Worm (Caenorhabditis elegans) whole organism, late embryonic: ENCODE measurements around the gene F59G1.4.

Experiments
- C08G9.2 ChIP-seq: sonication (generic microtip); optimal IDR thresholded peaks from 2 replicates; lab custom pipeline; 2016; ENCODE audit warnings: mild to moderate bottlenecking, missing genetic modification characterization, moderate library complexity, missing compliant biosample characterization
- C38D4.7 ChIP-seq: fragments of 200-800 bp; sonication (Bioruptor generic); optimal IDR thresholded peaks from 2 replicates; lab custom pipeline; 2018; ENCODE audit warnings: mild to moderate bottlenecking, missing genetic modification characterization, moderate library complexity, missing compliant biosample characterization
- F13H6.1 ChIP-seq: sonication (generic microtip); optimal IDR thresholded peaks from 2 replicates; lab custom pipeline; 2016; ENCODE audit warnings: missing genetic modification characterization, missing compliant biosample characterization
- K02D7.2 ChIP-seq: sonication (generic microtip); optimal IDR thresholded peaks from 2 replicates; lab custom pipeline; 2017; ENCODE audit warnings: mild to moderate bottlenecking, missing genetic modification characterization, missing compliant biosample characterization
- Y22D7AL.16 ChIP-seq: sonication (generic microtip); optimal IDR thresholded peaks from 2 replicates; lab custom pipeline; 2016; ENCODE audit warnings: missing genetic modification characterization, missing compliant biosample characterization
- ama-1 ChIP-seq: fragments of 150-350 bp; optimal IDR thresholded peaks from 2 replicates; lab custom pipeline; 2014
- ceh-14 ChIP-seq: sonication (generic microtip); optimal IDR thresholded peaks from 2 replicates; lab custom pipeline; 2016; ENCODE audit warnings: missing genotype, missing genetic modification characterization, missing compliant biosample characterization
- ceh-19 ChIP-seq: fragments of 200-800 bp; sonication (Bioruptor generic); optimal IDR thresholded peaks from 2 replicates; lab custom pipeline; 2018; ENCODE audit warnings: mild to moderate bottlenecking, missing genetic modification characterization, missing compliant biosample characterization
- ceh-2 ChIP-seq: sonication (generic microtip); optimal IDR thresholded peaks from 2 replicates; lab custom pipeline; 2016; ENCODE audit warnings: missing genotype, missing genetic modification characterization, missing compliant biosample characterization
- ceh-22 ChIP-seq: sonication (generic microtip); optimal IDR thresholded peaks from 2 replicates; lab custom pipeline; 2017; ENCODE audit warnings: missing biosample characterization, missing genetic modification characterization
- ceh-24 ChIP-seq: sonication (generic microtip); optimal IDR thresholded peaks from 2 replicates; lab custom pipeline; 2016; ENCODE audit warnings: mild to moderate bottlenecking, missing genetic modification characterization, missing compliant biosample characterization
- ceh-31 ChIP-seq: sonication (generic microtip); optimal IDR thresholded peaks from 2 replicates; lab custom pipeline; 2016; ENCODE audit warnings: missing genetic modification characterization, missing compliant biosample characterization
- ceh-34 ChIP-seq: sonication (generic microtip); optimal IDR thresholded peaks from 2 replicates; lab custom pipeline; 2016; ENCODE audit warnings: mild to moderate bottlenecking, missing genetic modification characterization, missing compliant biosample characterization
- ceh-45 ChIP-seq: fragments of 200-800 bp; sonication (Bioruptor generic); IDR thresholded peaks from 2 replicates; pipeline ENCODE4 v1.3.6; 2022; ENCODE audit warnings: missing genetic modification reagents, missing genetic modification characterization, missing compliant biosample characterization
- dmd-4 ChIP-seq: sonication (generic microtip); optimal IDR thresholded peaks from 2 replicates; lab custom pipeline; 2016; ENCODE audit warnings: borderline replicate concordance, missing genetic modification characterization, missing compliant biosample characterization
- dve-1 ChIP-seq: sonication (generic microtip); optimal IDR thresholded peaks from 2 replicates; lab custom pipeline; 2017; ENCODE audit warnings: antibody characterized with exemption, mild to moderate bottlenecking, missing genetic modification characterization, missing compliant biosample characterization
- elt-2 ChIP-seq: sonication (generic microtip); optimal IDR thresholded peaks from 2 replicates; lab custom pipeline; 2016; ENCODE audit warnings: missing genetic modification reagents, missing genetic modification characterization, missing compliant biosample characterization
- fkh-10 ChIP-seq: fragments of 150-350 bp; optimal IDR thresholded peaks from 2 replicates; lab custom pipeline; 2014; ENCODE audit warnings: missing biosample characterization, missing genetic modification reagents, missing genetic modification characterization
- gmeb-2 ChIP-seq: sonication (generic microtip); optimal IDR thresholded peaks from 2 replicates; lab custom pipeline; 2016; ENCODE audit warnings: missing genetic modification characterization, inconsistent platforms, missing compliant biosample characterization
- hlh-15 ChIP-seq: sonication (generic microtip); optimal IDR thresholded peaks from 2 replicates; lab custom pipeline; 2016; ENCODE audit warnings: missing genetic modification characterization, missing compliant biosample characterization
- hlh-30 ChIP-seq: sonication (generic microtip); optimal IDR thresholded peaks from 2 replicates; lab custom pipeline; 2017; ENCODE audit warnings: antibody characterized with exemption, missing genetic modification characterization, missing compliant biosample characterization; ENCODE audit not compliant: insufficient read depth
- hlh-8 ChIP-seq: sonication (generic microtip); optimal IDR thresholded peaks from 2 replicates; lab custom pipeline; 2016; ENCODE audit warnings: missing genotype, missing genetic modification characterization, missing compliant biosample characterization
- lim-6 ChIP-seq: sonication (generic microtip); optimal IDR thresholded peaks from 2 replicates; lab custom pipeline; 2016; ENCODE audit warnings: missing genetic modification characterization, missing compliant biosample characterization
- lin-11 ChIP-seq: fragments of 200-800 bp; sonication (Bioruptor generic); optimal IDR thresholded peaks from 2 replicates; lab custom pipeline; 2018; ENCODE audit warnings: mild to moderate bottlenecking, missing genetic modification characterization, missing compliant biosample characterization
- madf-2 ChIP-seq: sonication (generic microtip); optimal IDR thresholded peaks from 2 replicates; lab custom pipeline; 2017; ENCODE audit warnings: missing genetic modification characterization, missing compliant biosample characterization
- mec-3 ChIP-seq: sonication (generic microtip); optimal IDR thresholded peaks from 2 replicates; lab custom pipeline; 2016; ENCODE audit warnings: borderline replicate concordance, missing genetic modification characterization, missing compliant biosample characterization
- nhr-11 ChIP-seq: fragments of 150-350 bp; optimal IDR thresholded peaks from 2 replicates; lab custom pipeline; 2014; ENCODE audit warnings: missing biosample characterization, missing genetic modification characterization
- nhr-232 ChIP-seq: sonication (generic microtip); optimal IDR thresholded peaks from 2 replicates; lab custom pipeline; 2016; ENCODE audit warnings: missing genetic modification characterization, missing compliant biosample characterization
- npax-4 ChIP-seq: sonication (generic microtip); optimal IDR thresholded peaks from 2 replicates; lab custom pipeline; 2016; ENCODE audit warnings: missing genetic modification characterization, missing compliant biosample characterization
- pag-3 ChIP-seq: sonication (generic microtip); optimal IDR thresholded peaks from 2 replicates; lab custom pipeline; 2016; ENCODE audit warnings: missing compliant biosample characterization, missing genetic modification characterization, borderline replicate concordance
- pat-9 ChIP-seq: fragments of 200-800 bp; sonication (Bioruptor generic); optimal IDR thresholded peaks from 2 replicates; lab custom pipeline; 2018; ENCODE audit warnings: mild to moderate bottlenecking, missing genetic modification characterization, moderate library complexity, missing compliant biosample characterization
- pha-2 ChIP-seq: sonication (generic microtip); optimal IDR thresholded peaks from 2 replicates; lab custom pipeline; 2017; ENCODE audit warnings: mild to moderate bottlenecking, missing genetic modification characterization, missing compliant biosample characterization
- pqm-1 ChIP-seq: sonication (generic microtip); optimal IDR thresholded peaks from 2 replicates; lab custom pipeline; 2016; ENCODE audit warnings: missing genetic modification characterization, missing compliant biosample characterization
- sox-2 ChIP-seq: fragments of 200-800 bp; sonication (Bioruptor generic); IDR thresholded peaks from 2 replicates; pipeline ENCODE4 v1.3.6; 2022; ENCODE audit warnings: missing genetic modification reagents, missing genetic modification characterization, missing compliant biosample characterization
- sox-4 ChIP-seq: sonication (generic microtip); optimal IDR thresholded peaks from 2 replicates; lab custom pipeline; 2017; ENCODE audit warnings: mild to moderate bottlenecking, missing genetic modification characterization, inconsistent platforms, missing compliant biosample characterization
- syd-9 ChIP-seq: sonication (generic microtip); optimal IDR thresholded peaks from 2 replicates; lab custom pipeline; 2016; ENCODE audit warnings: mild to moderate bottlenecking, missing genetic modification characterization, moderate library complexity, missing compliant biosample characterization
- tbx-2 ChIP-seq: sonication (generic microtip); optimal IDR thresholded peaks from 2 replicates; lab custom pipeline; 2016; ENCODE audit warnings: missing genetic modification characterization, missing compliant biosample characterization
- tbx-7 ChIP-seq: sonication (generic microtip); optimal IDR thresholded peaks from 2 replicates; lab custom pipeline; 2016; ENCODE audit warnings: missing genotype, missing genetic modification characterization, missing compliant biosample characterization
- unc-42 ChIP-seq: sonication (generic microtip); optimal IDR thresholded peaks from 2 replicates; lab custom pipeline; 2016; ENCODE audit warnings: missing genotype, missing genetic modification characterization, missing compliant biosample characterization
- unc-55 ChIP-seq: sonication (generic microtip); optimal IDR thresholded peaks from 2 replicates; lab custom pipeline; 2017; ENCODE audit warnings: missing biosample characterization, missing genetic modification reagents, missing genetic modification characterization
- unc-86 ChIP-seq: sonication (generic microtip); optimal IDR thresholded peaks from 2 replicates; lab custom pipeline; 2016; ENCODE audit warnings: missing genetic modification characterization, missing compliant biosample characterization
- zip-5 ChIP-seq: sonication (generic microtip); optimal IDR thresholded peaks from 2 replicates; lab custom pipeline; 2016; ENCODE audit warnings: missing genetic modification characterization, missing compliant biosample characterization
- ztf-16 ChIP-seq: sonication (generic microtip); optimal IDR thresholded peaks from 2 replicates; lab custom pipeline; 2017; ENCODE audit warnings: missing genetic modification characterization, missing compliant biosample characterization

Gene F59G1.4

DNA sequence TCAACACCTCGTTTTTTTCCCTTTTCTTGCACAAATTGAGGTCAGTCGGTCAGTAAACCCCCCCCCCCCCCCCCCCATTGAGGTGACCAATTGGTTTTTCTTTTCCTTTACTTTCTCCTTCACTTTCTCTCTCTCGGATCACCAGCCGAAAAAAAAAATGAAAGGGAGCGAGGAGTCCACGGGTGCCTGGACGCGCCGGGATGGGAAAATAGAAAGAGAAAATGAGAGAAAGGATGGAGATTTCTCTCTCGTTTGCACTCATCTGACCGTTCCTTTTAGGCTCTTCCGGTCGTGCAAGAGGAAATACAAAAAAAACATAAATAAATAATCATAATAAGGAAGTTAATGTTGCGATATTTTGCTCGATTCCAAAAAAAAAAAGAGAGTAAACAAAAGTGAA, 3.1 kb downstream of the F59G1.4 start:
- TF ChIP-seq dve-1 (tag; lab: Kevin White, UChicago) = no peak
- TF ChIP-seq syd-9 (tag; lab: Kevin White, UChicago) = no peak
- no peak for TF ChIP-seq pat-9 (tag; lab: Kevin White, UChicago)
- TF ChIP-seq hlh-8 (tag; lab: Kevin White, UChicago) = no peak
- TF ChIP-seq sox-4 (tag; lab: Kevin White, UChicago) = no peak
- TF ChIP-seq dmd-4 (tag; lab: Kevin White, UChicago) = no peak

DNA sequence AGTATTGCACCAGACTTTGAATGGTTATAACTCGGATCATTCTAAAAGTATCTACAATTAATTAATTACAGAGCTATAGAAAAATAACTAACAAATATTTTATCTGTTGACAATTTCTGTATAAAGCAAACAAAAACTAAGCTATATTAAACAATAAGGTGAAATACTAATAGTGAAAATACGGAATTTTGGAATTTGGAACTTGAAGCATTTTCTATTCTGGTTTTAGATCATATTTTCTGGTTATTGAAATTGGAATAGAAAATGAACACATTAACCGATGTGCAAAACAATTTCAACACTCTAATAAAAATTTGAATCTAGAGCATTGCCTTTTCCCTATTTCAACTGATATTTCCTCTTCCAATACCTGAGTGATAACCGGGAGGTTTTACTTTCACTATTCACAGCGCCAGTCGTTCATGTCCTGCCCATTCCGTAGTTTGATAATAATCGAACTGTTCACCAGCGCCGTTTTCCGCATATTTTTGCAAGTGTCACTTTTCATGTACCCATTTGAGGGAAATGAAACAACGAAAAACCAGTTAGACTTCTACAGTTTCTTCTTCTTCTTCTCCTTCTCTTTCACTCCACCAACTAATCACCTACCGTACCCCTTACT, 4.0 kb downstream of the F59G1.4 start:
- TF ChIP-seq hlh-15 (no peak), gmeb-2 (tag; lab: Kevin White, UChicago) (no peak), madf-2 (tag; lab: Kevin White, UChicago) (no peak), zip-5 (tag; lab: Kevin White, UChicago) (no peak), ama-1 (lab: Kevin White, UChicago) (no peak), unc-86 (no peak), ceh-14 (tag; lab: Kevin White, UChicago) (no peak), nhr-232 (tag; lab: Kevin White, UChicago) (no peak), lim-6 (no peak), unc-42 (no peak), hlh-30 (tag; lab: Kevin White, UChicago) (no peak), pha-2 (no peak), pag-3 (tag; lab: Kevin White, UChicago) (no peak), nhr-11 (tag; lab: Kevin White, UChicago) (no peak), Y22D7AL.16 (no peak), tbx-2 (tag; lab: Kevin White, UChicago) (no peak), ceh-34 (tag; lab: Kevin White, UChicago) (no peak), fkh-10 (GFP tag; lab: Kevin White, UChicago) (no peak), C38D4.7 (GFP tag; lab: Kevin White, UChicago) (no peak)

DNA sequence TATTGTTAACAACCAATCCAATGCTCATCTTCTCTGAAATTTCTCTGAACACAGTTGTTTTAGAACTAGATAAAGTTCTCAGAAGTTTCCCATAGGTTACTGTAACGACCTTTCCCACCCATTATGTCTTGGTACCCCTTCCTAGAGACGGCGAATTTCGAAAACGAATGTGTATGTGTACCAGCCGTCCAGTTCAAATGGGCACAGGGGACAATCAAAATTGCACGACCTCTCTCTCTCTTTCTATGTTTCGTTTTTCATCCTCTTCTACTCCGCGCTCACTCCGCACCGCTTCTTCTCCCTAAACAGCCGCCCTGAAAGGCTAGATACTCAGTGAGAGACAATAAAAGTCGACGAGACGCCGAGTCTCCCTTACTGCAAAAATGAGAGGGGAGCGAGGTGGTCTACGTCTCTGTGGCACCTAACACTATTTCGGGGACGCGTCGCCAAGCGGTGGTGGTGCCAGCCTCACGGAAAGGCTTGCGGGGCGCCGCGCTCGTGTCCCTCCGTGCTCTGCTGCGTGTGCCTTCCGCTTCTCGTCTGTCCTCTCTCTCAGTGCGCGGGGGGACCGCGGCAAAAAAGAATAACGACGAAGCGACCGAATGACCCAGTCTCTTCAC, 5.5 kb downstream of the F59G1.4 start:
- TF ChIP-seq F13H6.1 (tag; lab: Kevin White, UChicago) = peak; percentile 9
- no peak for TF ChIP-seq sox-4 (tag; lab: Kevin White, UChicago)
- TF ChIP-seq lin-11 (tag; lab: Kevin White, UChicago) = no peak
- TF ChIP-seq ceh-19 (GFP tag; lab: Kevin White, UChicago) = peak; percentile 7
- TF ChIP-seq unc-42 = peak; percentile 24
- peak; percentile 23 for TF ChIP-seq mec-3 (tag; lab: Kevin White, UChicago)
- no peak for TF ChIP-seq unc-55 (GFP tag; lab: Kevin White, UChicago)
- peak; percentile 12 for TF ChIP-seq tbx-2 (tag; lab: Kevin White, UChicago)
- peak; percentile 14 for TF ChIP-seq C08G9.2
- TF ChIP-seq unc-86 = no peak
- no peak for TF ChIP-seq ceh-24
- peak; percentile 64 for TF ChIP-seq syd-9 (tag; lab: Kevin White, UChicago)
- no peak for TF ChIP-seq nhr-11 (tag; lab: Kevin White, UChicago)
- no peak for TF ChIP-seq madf-2 (tag; lab: Kevin White, UChicago)
- TF ChIP-seq pha-2 = no peak

DNA sequence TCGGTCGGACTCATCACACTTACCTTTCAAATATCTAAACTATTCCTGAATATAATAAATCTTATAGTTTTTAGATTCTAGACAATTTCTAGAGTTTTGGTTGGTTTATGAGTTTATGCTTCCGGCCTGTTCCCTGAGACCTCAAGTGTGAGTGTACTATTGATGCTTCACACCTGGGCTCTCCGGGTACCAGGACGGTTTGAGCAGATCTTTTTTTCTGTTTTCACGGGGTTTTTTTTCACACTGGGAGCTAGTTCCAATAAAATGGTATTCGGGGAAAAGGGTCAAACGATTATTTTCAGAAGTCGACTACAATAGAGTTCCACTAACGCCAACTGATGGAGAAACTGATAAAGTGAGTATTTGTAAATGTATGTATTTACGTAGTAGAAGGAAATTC, 6.2 kb downstream of the F59G1.4 start:
- TF ChIP-seq ztf-16 (no peak), ceh-31 (tag; lab: Kevin White, UChicago) (no peak), tbx-7 (tag; lab: Kevin White, UChicago) (no peak), dmd-4 (tag; lab: Kevin White, UChicago) (no peak), pqm-1 (no peak), elt-2 (tag; lab: Kevin White, UChicago) (no peak), sox-2 (GFP tag; lab: Robert Waterston, UW) (no peak), C38D4.7 (GFP tag; lab: Kevin White, UChicago) (no peak), K02D7.2 (no peak), ceh-45 (GFP tag; lab: Robert Waterston, UW) (no peak), npax-4 (tag; lab: Kevin White, UChicago) (no peak), dve-1 (tag; lab: Kevin White, UChicago) (no peak), ceh-22 (tag; lab: Kevin White, UChicago) (no peak), unc-42 (no peak), ceh-2 (tag; lab: Kevin White, UChicago) (no peak)
